Fruit fly (Drosophila melanogaster) whole organism, embryonic: ENCODE results near the gene CG10993.
A peak's percentile ranks its signal among the peaks of the same experiment; 100 is the strongest.

Experiments
- CG10366 ChIP-seq: fragments of 200-800 bp; sonication (Bioruptor generic); IDR thresholded peaks from 2 replicates; pipeline ENCODE4 v1.3.6; 2022; ENCODE audit warnings: missing biosample characterization, missing genetic modification characterization
- CG10959 ChIP-seq: fragments of 200-800 bp; sonication (Bioruptor generic); IDR thresholded peaks from 2 replicates; pipeline ENCODE4 v1.3.6; 2022; ENCODE audit warnings: missing biosample characterization, missing genetic modification characterization
- CG14050 ChIP-seq: fragments of 200-800 bp; sonication (Bioruptor generic); IDR thresholded peaks from 3 replicates; pipeline ENCODE4 v1.3.6; 2022; ENCODE audit warnings: missing biosample characterization, missing genetic modification characterization
- CG14710 ChIP-seq: fragments of 200-800 bp; sonication (Bioruptor generic); optimal IDR thresholded peaks from 3 replicates; lab custom pipeline; 2019; ENCODE audit warnings: missing biosample characterization, mild to moderate bottlenecking, missing genetic modification characterization, moderate library complexity
- CG14965 ChIP-seq: fragments of 200-800 bp; sonication (Bioruptor generic); optimal IDR thresholded peaks from 2 replicates; lab custom pipeline; 2016; ENCODE audit warnings: missing biosample characterization, missing genetic modification characterization, borderline replicate concordance
- CG15601 ChIP-seq: fragments of 200-800 bp; sonication (Bioruptor generic); optimal IDR thresholded peaks from 3 replicates; lab custom pipeline; 2019; ENCODE audit warnings: missing biosample characterization, mild to moderate bottlenecking, missing genetic modification characterization, moderate library complexity
- CG15696 ChIP-seq: fragments of 200-800 bp; sonication (Bioruptor generic); optimal IDR thresholded peaks from 2 replicates; lab custom pipeline; 2019; ENCODE audit warnings: missing biosample characterization, mild to moderate bottlenecking, missing genetic modification characterization, moderate library complexity
- CG1603 ChIP-seq: fragments of 200-800 bp; sonication (Bioruptor generic); optimal IDR thresholded peaks from 2 replicates; lab custom pipeline; 2019; ENCODE audit warnings: missing biosample characterization, mild to moderate bottlenecking, missing genetic modification characterization, moderate library complexity
- CG31441 ChIP-seq: fragments of 200-800 bp; sonication (Bioruptor generic); IDR thresholded peaks from 2 replicates; pipeline ENCODE4 v1.3.6; 2022; ENCODE audit warnings: missing biosample characterization, missing genetic modification characterization
- CG32532 ChIP-seq: fragments of 200-800 bp; sonication (Bioruptor generic); IDR thresholded peaks from 2 replicates; pipeline ENCODE4 v1.3.6; 2022; ENCODE audit warnings: missing biosample characterization, missing genetic modification characterization
- CG4360 ChIP-seq: fragments of 200-800 bp; sonication (Bioruptor generic); IDR thresholded peaks from 2 replicates; pipeline ENCODE4 v1.3.6; 2022; ENCODE audit warnings: missing biosample characterization, missing genetic modification characterization
- CG4707 ChIP-seq: fragments of 200-800 bp; sonication (Bioruptor generic); optimal IDR thresholded peaks from 2 replicates; lab custom pipeline; 2018; ENCODE audit warnings: missing biosample characterization, mild to moderate bottlenecking, missing genetic modification characterization, moderate library complexity
- CG6813 ChIP-seq: fragments of 200-800 bp; sonication (Bioruptor generic); optimal IDR thresholded peaks from 2 replicates; lab custom pipeline; 2017; ENCODE audit warnings: missing biosample characterization, missing genetic modification characterization, mild to moderate bottlenecking, moderate library complexity, missing genetic modification reagents
- Dfd ChIP-seq, 2 experiments: fragments of >200 bp; optimal IDR thresholded peaks; 2 replicates each; lab custom pipeline; 2017; ENCODE audit warnings: missing biosample characterization in 2 of 2, missing genetic modification characterization in 2 of 2
- Ets97D ChIP-seq: fragments of 200-800 bp; sonication (Bioruptor generic); optimal IDR thresholded peaks from 3 replicates; lab custom pipeline; 2016; ENCODE audit warnings: missing biosample characterization, missing genetic modification characterization
- Hsf ChIP-seq: fragments of 200-800 bp; sonication (Bioruptor generic); optimal IDR thresholded peaks from 3 replicates; lab custom pipeline; 2016; ENCODE audit warnings: missing biosample characterization, missing genetic modification characterization
- Jarid2 ChIP-seq: fragments of 200-800 bp; sonication (Bioruptor generic); optimal IDR thresholded peaks from 3 replicates; lab custom pipeline; 2017; ENCODE audit warnings: mild to moderate bottlenecking, missing biosample characterization, missing genetic modification reagents, missing genetic modification characterization
- MBD-R2 ChIP-seq: fragments of 200-800 bp; sonication (Bioruptor generic); IDR thresholded peaks from 2 replicates; pipeline ENCODE4 v1.3.6; 2022; ENCODE audit warnings: missing biosample characterization, missing genetic modification characterization
- Med ChIP-seq: fragments of 200-800 bp; sonication (Bioruptor generic); peaks from one replicate; lab custom pipeline; 2016; ENCODE audit warnings: missing biosample characterization, missing genetic modification characterization, mild to moderate bottlenecking, inconsistent platforms, moderate library complexity
- Meics ChIP-seq: fragments of 200-800 bp; sonication (Bioruptor generic); optimal IDR thresholded peaks from 2 replicates; lab custom pipeline; 2017; ENCODE audit warnings: missing biosample characterization, mild to moderate bottlenecking, missing genetic modification characterization
- Mes4 ChIP-seq: fragments of 200-800 bp; sonication (Bioruptor generic); optimal IDR thresholded peaks from 2 replicates; lab custom pipeline; 2016; ENCODE audit warnings: missing biosample characterization, missing genetic modification characterization
- Pdp1 ChIP-seq, 2 experiments: fragments of 200-800 bp; sonication (Bioruptor generic); optimal IDR thresholded peaks; 3 replicates each; lab custom pipeline; 2016; ENCODE audit warnings: missing biosample characterization in 2 of 2, missing genetic modification characterization in 2 of 2, mild to moderate bottlenecking in 1 of 2, moderate library complexity in 1 of 2
- Side ChIP-seq: fragments of 200-800 bp; sonication (Bioruptor generic); optimal IDR thresholded peaks from 2 replicates; lab custom pipeline; 2016; ENCODE audit warnings: missing biosample characterization, missing genetic modification characterization
- Xrp1 ChIP-seq: fragments of 200-800 bp; sonication (Bioruptor generic); IDR thresholded peaks from 2 replicates; pipeline ENCODE4 v1.3.6; 2022; ENCODE audit warnings: missing biosample characterization, missing genetic modification characterization
- cg ChIP-seq: fragments of 200-800 bp; sonication (Bioruptor generic); optimal IDR thresholded peaks from 3 replicates; lab custom pipeline; 2019; ENCODE audit warnings: missing biosample characterization, mild to moderate bottlenecking, missing genetic modification characterization, moderate library complexity
- chinmo ChIP-seq: fragments of 200-800 bp; sonication (Bioruptor generic); IDR thresholded peaks from 4 replicates; pipeline ENCODE4 v1.3.6; 2022; ENCODE audit warnings: missing biosample characterization, missing genetic modification characterization; ENCODE audit not compliant: partially characterized antibody
- chm ChIP-seq: fragments of 200-800 bp; sonication (Bioruptor generic); IDR thresholded peaks from 2 replicates; pipeline ENCODE4 v1.3.6; 2022; ENCODE audit warnings: missing biosample characterization, missing genetic modification characterization
- croc ChIP-seq: fragments of 200-800 bp; sonication (Bioruptor generic); conservative IDR thresholded peaks from 3 replicates; pipeline ENCODE4 v1.3.6; 2022; ENCODE audit warnings: missing biosample characterization, missing genetic modification characterization
- crol ChIP-seq: fragments of 200-800 bp; sonication (Bioruptor generic); IDR thresholded peaks from 2 replicates; pipeline ENCODE4 v1.3.6; 2022; ENCODE audit warnings: missing biosample characterization, missing genetic modification characterization
- dysf ChIP-seq: fragments of 200-800 bp; sonication (Bioruptor generic); IDR thresholded peaks from 3 replicates; pipeline ENCODE4 v1.3.6; 2022; ENCODE audit warnings: missing biosample characterization, missing genetic modification characterization
- fu2 ChIP-seq: fragments of 200-800 bp; sonication (Bioruptor generic); optimal IDR thresholded peaks from 2 replicates; lab custom pipeline; 2016; ENCODE audit warnings: missing biosample characterization, missing genetic modification characterization
- gem ChIP-seq: fragments of 200-800 bp; sonication (Bioruptor generic); optimal IDR thresholded peaks from 2 replicates; lab custom pipeline; 2019; ENCODE audit warnings: missing biosample characterization, mild to moderate bottlenecking, missing genetic modification characterization, moderate library complexity
- nau ChIP-seq: fragments of 200-800 bp; sonication (Bioruptor generic); optimal IDR thresholded peaks from 3 replicates; lab custom pipeline; 2017; ENCODE audit warnings: missing biosample characterization, mild to moderate bottlenecking, missing genetic modification characterization, missing genetic modification reagents
- nmo ChIP-seq: fragments of 200-800 bp; sonication (Bioruptor generic); optimal IDR thresholded peaks from 2 replicates; lab custom pipeline; 2018; ENCODE audit warnings: missing biosample characterization, mild to moderate bottlenecking, missing genetic modification characterization, moderate library complexity
- pan ChIP-seq, 4 experiments: fragments of >200 bp in 3 of 4; fragments of 200-800 bp in 1 of 4; sonication (Bioruptor generic) in 1 of 4; optimal IDR thresholded peaks in 3 of 4; IDR thresholded peaks in 1 of 4; 2 replicates each; pipeline versions ENCODE4 v1.3.6 to Lab custom; 2017 to 2022; ENCODE audit warnings: missing biosample characterization in 2 of 4, missing genetic modification characterization in 2 of 4, mixed read lengths in 1 of 4
- pros ChIP-seq: fragments of 200-800 bp; sonication (Bioruptor generic); optimal IDR thresholded peaks from 3 replicates; lab custom pipeline; 2019; ENCODE audit warnings: missing biosample characterization, mild to moderate bottlenecking, missing genetic modification characterization, moderate library complexity
- sc ChIP-seq, 3 experiments: fragments of >200 bp in 2 of 3; fragments of 200-800 bp in 1 of 3; sonication (Bioruptor generic) in 1 of 3; optimal IDR thresholded peaks; 2 replicates in 2 of 3; 3 replicates in 1 of 3; lab custom pipeline; 2017; ENCODE audit warnings: mild to moderate bottlenecking in 1 of 3, missing biosample characterization in 1 of 3, missing genetic modification characterization in 1 of 3, missing genetic modification reagents in 1 of 3
- sd ChIP-seq: fragments of 200-800 bp; sonication (Bioruptor generic); optimal IDR thresholded peaks from 3 replicates; lab custom pipeline; 2018; ENCODE audit warnings: missing biosample characterization, mild to moderate bottlenecking, missing genetic modification characterization, moderate library complexity
- sens ChIP-seq: fragments of 200-800 bp; sonication (Bioruptor generic); peaks from one replicate; lab custom pipeline; 2016; ENCODE audit warnings: missing biosample characterization, missing genetic modification characterization
- sima ChIP-seq: fragments of 200-800 bp; sonication (Bioruptor generic); optimal IDR thresholded peaks from 2 replicates; lab custom pipeline; 2016; ENCODE audit warnings: missing biosample characterization, missing genetic modification characterization
- sna ChIP-seq: fragments of 200-800 bp; sonication (Bioruptor generic); IDR thresholded peaks from 2 replicates; pipeline ENCODE4 v1.3.6; 2022; ENCODE audit warnings: missing biosample characterization, missing genetic modification characterization; ENCODE audit not compliant: partially characterized antibody
- sug ChIP-seq: fragments of 200-800 bp; optimal IDR thresholded peaks from 2 replicates; lab custom pipeline; 2019; ENCODE audit warnings: missing biosample characterization, mild to moderate bottlenecking, missing genetic modification characterization, moderate library complexity
- zf30C ChIP-seq: fragments of 200-800 bp; sonication (Bioruptor generic); optimal IDR thresholded peaks from 3 replicates; lab custom pipeline; 2018; ENCODE audit warnings: missing biosample characterization, mild to moderate bottlenecking, missing genetic modification characterization

Gene CG10993

dm6 chrX:13821775-13822493, 31.0 kb upstream of the CG10993 start, which contains the start of gene Clic (continued):
- TF ChIP-seq Med (GFP tag; lab: Kevin White, UChicago) (peak; percentile 85), Ets97D (GFP tag; lab: Kevin White, UChicago) (peak; percentile 33), MBD-R2 (GFP tag; lab: Robert Waterston, UW) (peak; percentile 7; the same call in 1 of the 2 replicates), CG14710 (tag; lab: Kevin White, UChicago) (peak; percentile 33), CG15601 (tag; lab: Kevin White, UChicago) (no peak), CG4360 (GFP tag; lab: Robert Waterston, UW) (0 out of 2 replicates have a peak, but pooled peaks have one; percentile 14), chm (GFP tag; lab: Robert Waterston, UW) (peak; percentile 86), Jarid2 (GFP tag; lab: Kevin White, UChicago) (peak; percentile 90)

dm6 chrX:13821039-13821774, 30.3 kb upstream of the CG10993 start:
- TF ChIP-seq cg (GFP tag; lab: Kevin White, UChicago) (peak; percentile 53), Dfd (GFP tag; optimal IDR thresholded peaks at IDR 0.05; lab: Kevin White, UChicago) (no peak), zf30C (GFP tag; lab: Kevin White, UChicago) (peak; percentile 70), nmo (GFP tag; lab: Kevin White, UChicago) (peak; percentile 0), Pdp1 (GFP tag; optimal IDR thresholded peaks at IDR 0.05; lab: Kevin White, UChicago) (peak in 1 of 2 experiments; percentile 20), dysf (GFP tag; lab: Robert Waterston, UW) (0 out of 3 replicates have a peak, but pooled peaks have one; percentile 5), pros (peak; percentile 56), CG32532 (GFP tag; lab: Robert Waterston, UW) (no peak), sd (peak; percentile 86), CG14965 (no peak), sug (peak; percentile 11), sna (GFP tag; lab: Robert Waterston, UW) (no peak), CG10366 (no peak), Meics (no peak), croc (GFP tag; lab: Robert Waterston, UW) (no peak), CG4707 (GFP tag; lab: Kevin White, UChicago) (no peak), CG31441 (GFP tag; lab: Robert Waterston, UW) (0 out of 2 replicates have a peak, but pooled peaks have one; percentile 7), sens (GFP tag; lab: Kevin White, UChicago) (peak; percentile 73), CG15696 (tag; lab: Kevin White, UChicago) (no peak), Hsf (GFP tag; lab: Kevin White, UChicago) (no peak), sc (optimal IDR thresholded peaks at IDR 0.05; lab: Kevin White, UChicago) (no peak), sc (GFP tag; optimal IDR thresholded peaks at IDR 0.05; lab: Kevin White, UChicago) (no peak), gem (tag; lab: Kevin White, UChicago) (no peak), CG6813 (no peak), nau (no peak), Xrp1 (GFP tag; lab: Robert Waterston, UW) (0 out of 2 replicates have a peak, but pooled peaks have one; percentile 13), CG10959 (no peak), CG4360 (GFP tag; lab: Robert Waterston, UW) (no peak), fu2 (GFP tag; lab: Kevin White, UChicago) (no peak), Side (no peak), CG14050 (GFP tag; lab: Robert Waterston, UW) (no peak), crol (GFP tag; lab: Robert Waterston, UW) (peak; percentile 78), pan (optimal IDR thresholded peaks at IDR 0.05; lab: Kevin White, UChicago) (no peak), pan (GFP tag; optimal IDR thresholded peaks at IDR 0.05 in 1 of 2, IDR thresholded peaks at IDR 0.05 in 1 of 2) (peak in 1 of 2 experiments; percentile 14), chinmo (GFP tag; lab: Robert Waterston, UW) (0 out of 4 replicates have a peak, but pooled peaks have one; percentile 51), CG1603 (tag; lab: Kevin White, UChicago) (no peak), Mes4 (GFP tag; lab: Kevin White, UChicago) (no peak), sima (GFP tag; lab: Kevin White, UChicago) (no peak)
